Worm (Caenorhabditis elegans) whole organism, L4 larva: ENCODE data around the gene C10A4.3.

ENCODE experiments used
- F10B5.3 ChIP-seq: sonication (generic microtip); optimal IDR thresholded peaks from 2 replicates; lab custom pipeline; 2016; ENCODE audit warnings: mild to moderate bottlenecking, missing genetic modification characterization, missing compliant biosample characterization
- F26F4.8 ChIP-seq: fragments of 200-800 bp; sonication (Bioruptor generic); conservative IDR thresholded peaks from 2 replicates; pipeline ENCODE4 v1.3.6; 2022; ENCODE audit warnings: missing genetic modification characterization, missing compliant biosample characterization
- T20F7.1 ChIP-seq: fragments of 200-800 bp; sonication (Bioruptor generic); optimal IDR thresholded peaks from 2 replicates; lab custom pipeline; 2018; ENCODE audit warnings: mild to moderate bottlenecking, missing genetic modification characterization, missing compliant biosample characterization
- Y75B8A.6 ChIP-seq: fragments of 200-800 bp; sonication (Bioruptor generic); IDR thresholded peaks from 2 replicates; pipeline ENCODE4 v1.3.6; 2022; ENCODE audit warnings: missing genetic modification reagents, missing genetic modification characterization, missing compliant biosample characterization
- ZK546.5 ChIP-seq, 2 experiments: sonication (generic microtip); optimal IDR thresholded peaks; 2 replicates each; lab custom pipeline; 2017; ENCODE audit warnings: missing biosample characterization in 2 of 2, missing genetic modification characterization in 2 of 2
- aly-2 ChIP-seq: sonication (generic microtip); optimal IDR thresholded peaks from 2 replicates; lab custom pipeline; 2018; ENCODE audit warnings: missing biosample characterization, missing genetic modification characterization
- ama-1 ChIP-seq: fragments of 150-350 bp; optimal IDR thresholded peaks from 2 replicates; lab custom pipeline; 2014; ENCODE audit warnings: inconsistent platforms, mixed read lengths
- arid-1 ChIP-seq: fragments of 200-800 bp; sonication (Bioruptor generic); conservative IDR thresholded peaks from 2 replicates; pipeline ENCODE4 v1.3.6; 2022; ENCODE audit warnings: missing genetic modification reagents, missing genetic modification characterization, missing compliant biosample characterization
- ces-1 ChIP-seq: fragments of 150-350 bp; sonication (generic microtip); optimal IDR thresholded peaks from 4 replicates; lab custom pipeline; 2014; ENCODE audit warnings: missing biosample characterization, missing genetic modification reagents, missing genetic modification characterization
- cey-2 ChIP-seq: sonication (generic microtip); optimal IDR thresholded peaks from 3 replicates; lab custom pipeline; 2017; ENCODE audit warnings: missing genetic modification characterization, mild to moderate bottlenecking, missing compliant biosample characterization, antibody characterized with exemption, borderline replicate concordance; ENCODE audit not compliant: insufficient read depth
- daf-16 ChIP-seq, 3 experiments: sonication (generic microtip); optimal IDR thresholded peaks; 2 replicates each; lab custom pipeline; 2016 to 2017; ENCODE audit warnings: missing genetic modification characterization in 3 of 3, missing genetic modification reagents in 3 of 3, mild to moderate bottlenecking in 2 of 3, missing compliant biosample characterization in 2 of 3, missing biosample characterization in 1 of 3, moderate library complexity in 1 of 3
- daf-19 ChIP-seq: fragments of 200-800 bp; sonication (Bioruptor generic); conservative IDR thresholded peaks from 2 replicates; pipeline ENCODE4 v1.3.6; 2022; ENCODE audit warnings: missing genetic modification characterization, missing compliant biosample characterization
- daf-8 ChIP-seq: fragments of 200-800 bp; sonication (Bioruptor generic); IDR thresholded peaks from 2 replicates; pipeline ENCODE4 v1.3.6; 2022; ENCODE audit warnings: missing genetic modification characterization, missing compliant biosample characterization
- dmd-6 ChIP-seq: fragments of 200-800 bp; sonication (Bioruptor generic); IDR thresholded peaks from 2 replicates; pipeline ENCODE4 v1.3.6; 2022; ENCODE audit warnings: missing genetic modification reagents, missing genetic modification characterization, missing compliant biosample characterization
- egl-27 ChIP-seq: sonication (generic microtip); optimal IDR thresholded peaks from 3 replicates; lab custom pipeline; 2017; ENCODE audit warnings: missing biosample characterization, missing genetic modification reagents, missing genetic modification characterization
- hlh-11 ChIP-seq: fragments of 200-800 bp; sonication (Bioruptor generic); optimal IDR thresholded peaks from 2 replicates; lab custom pipeline; 2018; ENCODE audit warnings: mild to moderate bottlenecking, missing genetic modification characterization, missing compliant biosample characterization
- hlh-30 ChIP-seq: sonication (generic microtip); optimal IDR thresholded peaks from 2 replicates; lab custom pipeline; 2017; ENCODE audit warnings: antibody characterized with exemption, mild to moderate bottlenecking, missing genetic modification characterization, missing compliant biosample characterization; ENCODE audit not compliant: insufficient read depth
- hmg-1.1 ChIP-seq: fragments of 200-800 bp; sonication (Bioruptor generic); IDR thresholded peaks from 2 replicates; pipeline ENCODE4 v1.3.6; 2022; ENCODE audit warnings: missing genetic modification reagents, missing genetic modification characterization, missing compliant biosample characterization
- lin-15B ChIP-seq: fragments of 150-350 bp; sonication (generic microtip); optimal IDR thresholded peaks from 3 replicates; lab custom pipeline; 2014; ENCODE audit warnings: missing biosample characterization, missing genetic modification characterization
- madf-5 ChIP-seq, 2 experiments: fragments of 200-800 bp; sonication (Bioruptor generic); IDR thresholded peaks; 2 replicates each; pipeline ENCODE4 v1.3.6; 2022; ENCODE audit warnings: missing compliant biosample characterization in 2 of 2, missing genetic modification characterization in 2 of 2
- mdl-1 ChIP-seq, 2 experiments: fragments of 150-350 bp in 1 of 2; sonication (generic microtip) in 1 of 2; optimal IDR thresholded peaks; 2 replicates each; lab custom pipeline; 2014 to 2017; ENCODE audit warnings: missing biosample characterization in 2 of 2, missing genetic modification characterization in 2 of 2
- nhr-10 ChIP-seq: fragments of 150-350 bp; optimal IDR thresholded peaks from 2 replicates; lab custom pipeline; 2014; ENCODE audit warnings: missing biosample characterization, missing genetic modification characterization
- nhr-102 ChIP-seq: sonication (generic microtip); optimal IDR thresholded peaks from 2 replicates; lab custom pipeline; 2016; ENCODE audit warnings: mild to moderate bottlenecking, missing genetic modification characterization, moderate library complexity, missing compliant biosample characterization
- nhr-237 ChIP-seq: sonication (generic microtip); optimal IDR thresholded peaks from 2 replicates; lab custom pipeline; 2017; ENCODE audit warnings: missing biosample characterization, missing genetic modification characterization
- nhr-25 ChIP-seq: sonication (generic microtip); optimal IDR thresholded peaks from 2 replicates; lab custom pipeline; 2017; ENCODE audit warnings: missing genetic modification characterization, mild to moderate bottlenecking, missing compliant biosample characterization, antibody characterized with exemption, moderate library complexity, borderline replicate concordance; ENCODE audit not compliant: insufficient read depth
- nhr-28 ChIP-seq: fragments of 150-350 bp; optimal IDR thresholded peaks from 2 replicates; lab custom pipeline; 2014; ENCODE audit warnings: missing biosample characterization, missing genetic modification characterization
- nhr-41 ChIP-seq: fragments of 200-800 bp; sonication (Bioruptor generic); IDR thresholded peaks from 2 replicates; pipeline ENCODE4 v1.3.6; 2022; ENCODE audit warnings: missing genetic modification reagents, missing genetic modification characterization, missing compliant biosample characterization
- nhr-42 ChIP-seq: fragments of 200-800 bp; sonication (Bioruptor generic); IDR thresholded peaks from 2 replicates; pipeline ENCODE4 v1.3.6; 2022; ENCODE audit warnings: missing genetic modification characterization, missing compliant biosample characterization
- nhr-48 ChIP-seq: sonication (generic microtip); optimal IDR thresholded peaks from 2 replicates; lab custom pipeline; 2016; ENCODE audit warnings: mild to moderate bottlenecking, missing genetic modification characterization, missing compliant biosample characterization
- nhr-6 ChIP-seq: fragments of 150-350 bp; optimal IDR thresholded peaks from 2 replicates; lab custom pipeline; 2014; ENCODE audit warnings: missing biosample characterization, missing genetic modification characterization
- nhr-77 ChIP-seq: fragments of 150-350 bp; optimal IDR thresholded peaks from 2 replicates; lab custom pipeline; 2014; ENCODE audit warnings: missing biosample characterization, missing genetic modification characterization
- php-3 ChIP-seq: fragments of 200-800 bp; sonication (Bioruptor generic); IDR thresholded peaks from 2 replicates; pipeline ENCODE4 v1.3.6; 2022; ENCODE audit warnings: missing genetic modification reagents, missing genetic modification characterization, missing compliant biosample characterization
- pqm-1 ChIP-seq: sonication (generic microtip); optimal IDR thresholded peaks from 2 replicates; lab custom pipeline; 2017; ENCODE audit warnings: missing biosample characterization, missing genetic modification characterization
- spr-1 ChIP-seq: sonication (generic microtip); optimal IDR thresholded peaks from 2 replicates; lab custom pipeline; 2016; ENCODE audit warnings: mild to moderate bottlenecking, missing genetic modification characterization, missing compliant biosample characterization
- unc-130 ChIP-seq: sonication (generic microtip); optimal IDR thresholded peaks from 2 replicates; lab custom pipeline; 2016; ENCODE audit warnings: missing genetic modification reagents, missing genetic modification characterization, missing compliant biosample characterization
- unc-62 ChIP-seq, 3 experiments: fragments of 150-350 bp in 1 of 3; sonication (generic microtip); optimal IDR thresholded peaks in 2 of 3; peaks in 1 of 3; 1 replicate in 1 of 3; 2 replicates in 2 of 3; lab custom pipeline; 2014 to 2017; ENCODE audit warnings: missing biosample characterization in 3 of 3, missing genetic modification characterization in 3 of 3, missing genetic modification reagents in 3 of 3, missing genotype in 1 of 3
- zip-11 ChIP-seq: fragments of 200-800 bp; sonication (Bioruptor generic); IDR thresholded peaks from 2 replicates; pipeline ENCODE4 v1.3.6; 2022; ENCODE audit warnings: missing genetic modification characterization, missing compliant biosample characterization
- ztf-11 ChIP-seq: fragments of 150-350 bp; optimal IDR thresholded peaks from 2 replicates; lab custom pipeline; 2014; ENCODE audit warnings: missing biosample characterization, missing genetic modification characterization

C10A4.3 gene

ce11 chrX:7433269-7433668 lies 27.8 kb downstream of the C10A4.3 start, which contains the start of gene clc-5:
TSS of gene clc-5 (plus strand) at chrX:7433569.
- TF ChIP-seq lin-15B (tag; lab: Kevin White, UChicago) (no peak), nhr-25 (tag; lab: Kevin White, UChicago) (no peak), nhr-48 (no peak), hlh-30 (tag; lab: Kevin White, UChicago) (no peak), ZK546.5 (tag; optimal IDR thresholded peaks at IDR 0.05; lab: Kevin White, UChicago) (no peak), spr-1 (no peak), nhr-10 (tag; lab: Kevin White, UChicago) (no peak), nhr-102 (tag; lab: Kevin White, UChicago) (no peak), daf-19 (GFP tag; lab: Robert Waterston, UW) (no peak), mdl-1 (tag; optimal IDR thresholded peaks at IDR 0.05; lab: Kevin White, UChicago) (no peak), ces-1 (GFP tag; lab: Kevin White, UChicago) (no peak), aly-2 (no peak), madf-5 (GFP tag; IDR thresholded peaks at IDR 0.05; lab: Robert Waterston, UW) (no peak), php-3 (GFP tag; lab: Robert Waterston, UW) (no peak), dmd-6 (no peak), Y75B8A.6 (GFP tag; lab: Robert Waterston, UW) (no peak)
- TF ChIP-seq, all 104 proteins: peak for 0

ce11 chrX:7436912-7437311 lies 31.4 kb downstream of the C10A4.3 start:
- TF ChIP-seq T20F7.1 (no peak), nhr-10 (tag; lab: Kevin White, UChicago) (no peak), nhr-42 (GFP tag; lab: Robert Waterston, UW) (no peak), hlh-30 (tag; lab: Kevin White, UChicago) (peak; percentile 74), unc-62 (GFP tag; optimal IDR thresholded peaks at IDR 0.05 in 1 of 2; lab: Kevin White, UChicago) (peak in 1 of 2 experiments; percentile 76), unc-62 (tag; optimal IDR thresholded peaks at IDR 0.05; lab: Kevin White, UChicago) (no peak), arid-1 (GFP tag; lab: Robert Waterston, UW) (no peak)

- no peak for TF ChIP-seq zip-11 (GFP tag; lab: Robert Waterston, UW)
- TF ChIP-seq ZK546.5 (tag; optimal IDR thresholded peaks at IDR 0.05; lab: Kevin White, UChicago), result no peak
- peak in 1 of 2 experiments; percentile 25 for TF ChIP-seq unc-62 (GFP tag; optimal IDR thresholded peaks at IDR 0.05 in 1 of 2; lab: Kevin White, UChicago)
- TF ChIP-seq unc-62 (tag; optimal IDR thresholded peaks at IDR 0.05; lab: Kevin White, UChicago), result no peak
These were observed 32.5 kb downstream of the C10A4.3 start, which contains the start of gene C01C10.2 for ce11 chrX:7437949-7438348. TSS of gene C01C10.2 (minus strand) at chrX:7438118.

ce11 chrX:7440102-7440501 lies 34.6 kb downstream of the C10A4.3 start:
- TF ChIP-seq nhr-102 (tag; lab: Kevin White, UChicago) (no peak), ztf-11 (tag; lab: Kevin White, UChicago) (no peak), F10B5.3 (tag; lab: Kevin White, UChicago) (no peak), nhr-41 (no peak), unc-130 (no peak), cey-2 (tag; lab: Kevin White, UChicago) (no peak), F26F4.8 (GFP tag; lab: Robert Waterston, UW) (no peak), nhr-77 (peak; percentile 22), nhr-237 (tag; lab: Kevin White, UChicago) (no peak), ama-1 (lab: Kevin White, UChicago) (no peak), pqm-1 (peak; percentile 3), hlh-11 (tag; lab: Kevin White, UChicago) (peak; percentile 13), nhr-6 (no peak), egl-27 (tag; lab: Kevin White, UChicago) (no peak), madf-5 (GFP tag; IDR thresholded peaks at IDR 0.05; lab: Robert Waterston, UW) (no peak), daf-16 (GFP tag; optimal IDR thresholded peaks at IDR 0.05; lab: Kevin White, UChicago) (no peak), daf-16 (tag; optimal IDR thresholded peaks at IDR 0.05; lab: Kevin White, UChicago) (peak; percentile 26), daf-8 (GFP tag; lab: Robert Waterston, UW) (no peak), dmd-6 (peak; percentile 32), unc-62 (GFP tag; optimal IDR thresholded peaks at IDR 0.05 in 1 of 2; lab: Kevin White, UChicago) (no peak), unc-62 (tag; optimal IDR thresholded peaks at IDR 0.05; lab: Kevin White, UChicago) (no peak), hmg-1.1 (GFP tag; lab: Robert Waterston, UW) (no peak), nhr-28 (tag; lab: Kevin White, UChicago) (peak; percentile 66)
